Fruit fly (Drosophila melanogaster) whole organism, prepupa: ENCODE measurements around the gene ras.

Experiments used
- Blimp-1 ChIP-seq: fragments of 200-800 bp; sonication (Bioruptor generic); optimal IDR thresholded peaks from 3 replicates; lab custom pipeline; 2017; ENCODE audit warnings: missing biosample characterization, missing genetic modification characterization, mild to moderate bottlenecking, moderate library complexity, missing genetic modification reagents
- CG32006 ChIP-seq: fragments of 200-800 bp; sonication (Bioruptor generic); optimal IDR thresholded peaks from 3 replicates; lab custom pipeline; 2017; ENCODE audit warnings: missing biosample characterization, mild to moderate bottlenecking, missing genetic modification characterization
- Gug ChIP-seq: fragments of 200-800 bp; sonication (Bioruptor generic); IDR thresholded peaks from 2 replicates; pipeline ENCODE4 v1.3.6; 2022; ENCODE audit warnings: missing biosample characterization, missing genetic modification characterization
- Sox14 ChIP-seq: fragments of 200-800 bp; sonication (Bioruptor generic); optimal IDR thresholded peaks from 3 replicates; lab custom pipeline; 2016; ENCODE audit warnings: missing biosample characterization, missing genetic modification characterization
- acj6 ChIP-seq: fragments of 200-800 bp; sonication (Bioruptor generic); optimal IDR thresholded peaks from 3 replicates; lab custom pipeline; 2016; ENCODE audit warnings: missing biosample characterization, missing genetic modification characterization
- ss ChIP-seq, 2 experiments: fragments of 200-800 bp; sonication (Bioruptor generic); optimal IDR thresholded peaks; 2 replicates in 1 of 2; 3 replicates in 1 of 2; lab custom pipeline; 2017 to 2018; ENCODE audit warnings: mild to moderate bottlenecking in 2 of 2, missing biosample characterization in 2 of 2, missing genetic modification characterization in 2 of 2, moderate library complexity in 1 of 2

DNA sequence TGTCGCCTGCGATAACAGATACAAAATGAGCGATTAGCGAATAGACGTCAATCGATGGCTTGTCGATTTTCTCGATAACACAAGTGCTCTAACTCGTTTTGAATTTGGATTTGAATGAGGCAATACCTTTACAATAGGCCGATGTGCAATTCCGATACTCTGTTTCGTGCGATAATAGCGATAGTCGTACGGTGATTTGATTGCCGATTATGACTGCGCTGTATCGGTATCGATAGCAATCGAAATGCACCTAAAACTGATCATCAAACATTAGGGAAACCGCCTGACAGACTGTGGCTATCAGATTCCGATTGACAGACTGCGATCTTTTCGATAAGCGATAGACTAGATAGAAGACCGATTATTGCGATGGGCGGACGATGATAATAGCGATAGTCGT lies 7.5 kb downstream of the ras start:
- TF ChIP-seq ss (GFP tag; optimal IDR thresholded peaks at IDR 0.05; lab: Kevin White, UChicago) (no peak), acj6 (no peak), Sox14 (GFP tag; lab: Kevin White, UChicago) (no peak), Gug (GFP tag; lab: Robert Waterston, UW) (no peak), CG32006 (GFP tag; lab: Kevin White, UChicago) (no peak), Blimp-1 (GFP tag; lab: Kevin White, UChicago) (no peak)
